Worm (Caenorhabditis elegans) whole organism, mixed stage, embryonic: ENCODE measurements around the gene lgc-54.

Source experiments
- flh-1 ChIP-seq: fragments of 200-800 bp; sonication (Bioruptor generic); optimal IDR thresholded peaks from 2 replicates; lab custom pipeline; 2018; ENCODE audit warnings: mild to moderate bottlenecking, missing genetic modification characterization, moderate library complexity, missing compliant biosample characterization
- lin-13 ChIP-seq: fragments of 150-350 bp; optimal IDR thresholded peaks from 2 replicates; lab custom pipeline; 2014; ENCODE audit warnings: missing biosample characterization, missing genetic modification characterization
- mab-5 ChIP-seq: fragments of 150-350 bp; optimal IDR thresholded peaks from 2 replicates; lab custom pipeline; 2014; ENCODE audit warnings: missing biosample characterization, missing genetic modification characterization
- nhr-237 ChIP-seq: fragments of 150-350 bp; optimal IDR thresholded peaks from 2 replicates; lab custom pipeline; 2014; ENCODE audit warnings: missing biosample characterization, missing genetic modification characterization
- pha-4 ChIP-seq: fragments of 150-350 bp; optimal IDR thresholded peaks from 2 replicates; lab custom pipeline; 2018; ENCODE audit warnings: missing biosample characterization, missing genetic modification reagents, missing genetic modification characterization
- unc-39 ChIP-seq: fragments of 150-350 bp; optimal IDR thresholded peaks from 2 replicates; lab custom pipeline; 2014; ENCODE audit warnings: missing biosample characterization, missing genetic modification characterization
- unc-62 ChIP-seq: fragments of 150-350 bp; optimal IDR thresholded peaks from 2 replicates; lab custom pipeline; 2014; ENCODE audit warnings: missing biosample characterization, missing genetic modification reagents, missing genetic modification characterization
- ztf-11 ChIP-seq: fragments of 150-350 bp; optimal IDR thresholded peaks from 2 replicates; lab custom pipeline; 2014; ENCODE audit warnings: missing biosample characterization, missing genetic modification characterization

- TF ChIP-seq nhr-237 (tag; lab: Kevin White, UChicago) (no peak), flh-1 (no peak), unc-62 (no peak), pha-4 (tag; lab: Kevin White, UChicago) (no peak), ztf-11 (no peak), lin-13 (tag; lab: Kevin White, UChicago) (no peak), unc-39 (tag; lab: Kevin White, UChicago) (no peak), mab-5 (tag; lab: Kevin White, UChicago) (no peak)
These were observed 23.0 kb downstream of the lgc-54 start for ce11 chrV:6823432-6823831.
